Fruit fly (Drosophila melanogaster) Kc167 (cell line): Measurements from ENCODE around the gene Oseg1.

Source experiments
- h ChIP-seq: fragments of >200 bp; optimal IDR thresholded peaks from 3 replicates; lab custom pipeline; 2018; ENCODE audit warnings: missing external identifiers
- psq ChIP-seq: fragments of >200 bp; optimal IDR thresholded peaks from 2 replicates; lab custom pipeline; 2017; ENCODE audit warnings: missing external identifiers

- TF ChIP-seq h (lab: Kevin White, UChicago): no peak
- no peak for TF ChIP-seq psq (lab: Kevin White, UChicago)
Measured at dm6 chr3L:8452986-8453385, 40.4 kb upstream of the Oseg1 start.
